Fruit fly (Drosophila melanogaster) whole organism, adult: ENCODE measurements around the gene CG5070.

Experiments used
- CG14711 ChIP-seq: fragments of 200-800 bp; sonication (Bioruptor generic); optimal IDR thresholded peaks from 2 replicates; lab custom pipeline; 2018; ENCODE audit warnings: missing biosample characterization, mild to moderate bottlenecking, missing genetic modification characterization, moderate library complexity
- CG33017 ChIP-seq: fragments of 200-800 bp; sonication (Bioruptor generic); optimal IDR thresholded peaks from 2 replicates; lab custom pipeline; 2018; ENCODE audit warnings: missing biosample characterization, mild to moderate bottlenecking, missing genetic modification characterization, moderate library complexity
- CG5204 ChIP-seq: fragments of 200-800 bp; sonication (Bioruptor generic); optimal IDR thresholded peaks from 2 replicates; lab custom pipeline; 2016; ENCODE audit warnings: missing biosample characterization, missing genetic modification characterization
- Clk ChIP-seq: fragments of 200-800 bp; sonication (Bioruptor generic); optimal IDR thresholded peaks from 2 replicates; lab custom pipeline; 2017; ENCODE audit warnings: missing biosample characterization, missing genetic modification characterization
- Crg-1 ChIP-seq: fragments of 200-800 bp; sonication (Bioruptor generic); optimal IDR thresholded peaks from 2 replicates; lab custom pipeline; 2016; ENCODE audit warnings: missing biosample characterization, missing genetic modification characterization
- cic ChIP-seq: fragments of 200-800 bp; sonication (Bioruptor generic); optimal IDR thresholded peaks from 2 replicates; lab custom pipeline; 2017; ENCODE audit warnings: missing biosample characterization, mild to moderate bottlenecking, missing genetic modification characterization, moderate library complexity
- kay ChIP-seq: fragments of 200-800 bp; sonication (Bioruptor generic); peaks from one replicate; lab custom pipeline; 2016; ENCODE audit warnings: missing biosample characterization, missing genetic modification characterization, borderline replicate concordance
- pad ChIP-seq: fragments of 200-800 bp; sonication (Bioruptor generic); optimal IDR thresholded peaks from 3 replicates; lab custom pipeline; 2017; ENCODE audit warnings: missing biosample characterization, missing genetic modification characterization, mild to moderate bottlenecking, moderate library complexity, missing genetic modification reagents
- toe ChIP-seq: fragments of 200-800 bp; sonication (Bioruptor generic); optimal IDR thresholded peaks from 2 replicates; lab custom pipeline; 2016; ENCODE audit warnings: missing biosample characterization, missing genetic modification characterization

DNA sequence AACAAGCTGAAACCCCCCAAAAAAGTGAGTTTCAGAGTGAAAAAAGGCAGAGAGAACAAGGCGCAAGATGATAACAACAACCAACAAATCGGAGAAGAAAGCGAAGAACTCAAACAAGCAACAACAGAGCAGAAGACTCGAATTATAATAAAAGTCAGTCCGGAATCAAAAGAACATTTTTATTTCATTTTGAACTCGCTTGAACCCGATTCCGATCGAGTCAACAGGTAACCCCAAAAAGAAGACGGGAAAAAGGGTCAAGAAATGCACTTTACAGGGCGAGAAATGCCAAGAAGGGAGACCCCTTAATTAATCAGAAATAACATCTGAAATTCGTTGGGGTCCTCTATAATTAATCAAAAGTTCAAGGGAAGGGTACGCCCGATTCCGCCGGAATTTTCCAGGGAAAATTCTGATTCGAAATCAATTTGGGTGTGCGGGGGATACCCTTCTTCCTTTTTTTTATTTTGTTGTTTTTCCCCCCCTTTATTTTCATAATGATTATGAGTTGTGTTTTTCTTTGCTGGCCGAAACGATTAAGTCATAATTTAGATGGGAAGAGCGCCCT lies 40.4 kb upstream of the CG5070 start:
- no peak for TF ChIP-seq kay (GFP tag; lab: Kevin White, UChicago)
- TF ChIP-seq CG33017 (tag; lab: Kevin White, UChicago): no peak
- no peak for TF ChIP-seq CG14711 (tag; lab: Kevin White, UChicago)
- TF ChIP-seq toe (GFP tag; lab: Kevin White, UChicago): no peak
- TF ChIP-seq cic: no peak
- TF ChIP-seq Clk (GFP tag; lab: Kevin White, UChicago): no peak
- no peak for TF ChIP-seq CG5204 (GFP tag; lab: Kevin White, UChicago)
- no peak for TF ChIP-seq Crg-1 (GFP tag; lab: Kevin White, UChicago)
- no peak for TF ChIP-seq pad
